Worm (Caenorhabditis elegans) whole organism, L1 larva: Measurements from ENCODE around the gene T20B12.7.

Experiments
- C04F5.9 ChIP-seq: sonication (generic microtip); optimal IDR thresholded peaks from 2 replicates; lab custom pipeline; 2016; ENCODE audit warnings: missing genetic modification characterization, missing compliant biosample characterization
- C16A3.4 ChIP-seq: fragments of 150-350 bp; optimal IDR thresholded peaks from 2 replicates; lab custom pipeline; 2014; ENCODE audit warnings: missing biosample characterization, missing genetic modification characterization
- aha-1 ChIP-seq: fragments of 150-350 bp; optimal IDR thresholded peaks from 2 replicates; lab custom pipeline; 2014; ENCODE audit warnings: missing biosample characterization, missing genetic modification characterization
- aly-2 ChIP-seq: fragments of 150-350 bp; optimal IDR thresholded peaks from 2 replicates; lab custom pipeline; 2014; ENCODE audit warnings: missing biosample characterization, missing genetic modification characterization
- ama-1 ChIP-seq: fragments of 150-350 bp; optimal IDR thresholded peaks from 2 replicates; lab custom pipeline; 2014
- blmp-1 ChIP-seq: fragments of 150-350 bp; optimal IDR thresholded peaks from 2 replicates; lab custom pipeline; 2014; ENCODE audit warnings: missing biosample characterization, missing genetic modification characterization
- ceh-8 ChIP-seq: fragments of 200-800 bp; sonication (Bioruptor generic); optimal IDR thresholded peaks from 2 replicates; lab custom pipeline; 2018; ENCODE audit warnings: mild to moderate bottlenecking, missing genetic modification characterization, moderate library complexity, missing compliant biosample characterization
- dpl-1 ChIP-seq, 3 experiments: fragments of 150-350 bp in 2 of 3; sonication (generic microtip) in 1 of 3; optimal IDR thresholded peaks; 2 replicates each; lab custom pipeline; 2014 to 2017; ENCODE audit warnings: missing biosample characterization in 3 of 3, missing genetic modification characterization in 3 of 3, missing genetic modification reagents in 3 of 3
- elt-2 ChIP-seq: sonication (generic microtip); optimal IDR thresholded peaks from 2 replicates; lab custom pipeline; 2016; ENCODE audit warnings: missing genetic modification characterization, mild to moderate bottlenecking, inconsistent platforms, missing compliant biosample characterization, missing genetic modification reagents
- elt-3 ChIP-seq, 6 experiments: fragments of 150-350 bp in 1 of 6; sonication (generic microtip); optimal IDR thresholded peaks; 2 replicates each; lab custom pipeline; 2017 to 2018; ENCODE audit warnings: missing biosample characterization in 6 of 6, missing genetic modification characterization in 6 of 6, inconsistent platforms in 1 of 6
- fkh-10 ChIP-seq: sonication (generic microtip); optimal IDR thresholded peaks from 2 replicates; lab custom pipeline; 2017; ENCODE audit warnings: missing biosample characterization, missing genetic modification reagents, missing genetic modification characterization
- fkh-8 ChIP-seq: sonication (generic microtip); optimal IDR thresholded peaks from 2 replicates; lab custom pipeline; 2016; ENCODE audit warnings: mild to moderate bottlenecking, missing genetic modification characterization, missing compliant biosample characterization
- fos-1 ChIP-seq: fragments of 150-350 bp; optimal IDR thresholded peaks from 2 replicates; lab custom pipeline; 2014; ENCODE audit warnings: missing biosample characterization, missing genetic modification characterization
- grh-1 ChIP-seq: fragments of 200-800 bp; sonication (Bioruptor generic); IDR thresholded peaks from 2 replicates; pipeline ENCODE4 v1.3.6; 2022; ENCODE audit warnings: missing genetic modification reagents, missing genetic modification characterization, missing compliant biosample characterization
- hlh-17 ChIP-seq: fragments of 200-800 bp; sonication (Bioruptor generic); optimal IDR thresholded peaks from 2 replicates; lab custom pipeline; 2018; ENCODE audit warnings: missing genetic modification characterization, mild to moderate bottlenecking, missing compliant biosample characterization, moderate library complexity, borderline replicate concordance
- hpl-2 ChIP-seq: fragments of 150-350 bp; optimal IDR thresholded peaks from 2 replicates; lab custom pipeline; 2014; ENCODE audit warnings: missing biosample characterization, missing genetic modification reagents, missing genetic modification characterization
- lin-14 ChIP-seq: fragments of 200-800 bp; sonication (Bioruptor generic); optimal IDR thresholded peaks from 2 replicates; lab custom pipeline; 2018; ENCODE audit warnings: mild to moderate bottlenecking, missing genetic modification characterization, moderate library complexity, missing compliant biosample characterization
- lin-35 ChIP-seq, 2 experiments: fragments of 150-350 bp; optimal IDR thresholded peaks; 2 replicates each; lab custom pipeline; 2014; ENCODE audit warnings: missing biosample characterization in 2 of 2, missing genetic modification characterization in 2 of 2, missing genetic modification reagents in 2 of 2
- lsy-2 ChIP-seq, 2 experiments: fragments of 150-350 bp; optimal IDR thresholded peaks; 2 replicates each; lab custom pipeline; 2014; ENCODE audit warnings: missing biosample characterization in 2 of 2, missing genetic modification characterization in 2 of 2
- mdl-1 ChIP-seq, 2 experiments: fragments of 150-350 bp; optimal IDR thresholded peaks; 2 replicates each; lab custom pipeline; 2014 to 2017; ENCODE audit warnings: missing biosample characterization in 2 of 2, missing genetic modification characterization in 2 of 2, inconsistent platforms in 1 of 2
- mef-2 ChIP-seq: fragments of 150-350 bp; optimal IDR thresholded peaks from 2 replicates; lab custom pipeline; 2014; ENCODE audit warnings: missing biosample characterization, missing genetic modification characterization
- nhr-19 ChIP-seq: fragments of 200-800 bp; sonication (Bioruptor generic); conservative IDR thresholded peaks from 2 replicates; pipeline ENCODE4 v1.3.6; 2022; ENCODE audit warnings: missing genetic modification characterization, missing compliant biosample characterization
- nhr-20 ChIP-seq: sonication (generic microtip); optimal IDR thresholded peaks from 2 replicates; lab custom pipeline; 2016; ENCODE audit warnings: mild to moderate bottlenecking, missing genetic modification characterization, missing compliant biosample characterization
- nhr-71 ChIP-seq: sonication (generic microtip); optimal IDR thresholded peaks from 2 replicates; lab custom pipeline; 2016; ENCODE audit warnings: mild to moderate bottlenecking, missing genetic modification characterization, moderate library complexity, missing compliant biosample characterization
- nhr-76 ChIP-seq: sonication (generic microtip); optimal IDR thresholded peaks from 2 replicates; lab custom pipeline; 2017; ENCODE audit warnings: missing biosample characterization, missing genetic modification characterization
- nhr-85 ChIP-seq: sonication (generic microtip); peaks from one replicate; lab custom pipeline; 2016; ENCODE audit warnings: missing genetic modification characterization, inconsistent platforms, missing compliant biosample characterization
- nhr-90 ChIP-seq: sonication (generic microtip); optimal IDR thresholded peaks from 2 replicates; lab custom pipeline; 2016; ENCODE audit warnings: mild to moderate bottlenecking, missing genetic modification characterization, missing compliant biosample characterization; ENCODE audit not compliant: poor library complexity
- pax-3 ChIP-seq: fragments of 200-800 bp; sonication (Bioruptor generic); optimal IDR thresholded peaks from 2 replicates; lab custom pipeline; 2018; ENCODE audit warnings: mild to moderate bottlenecking, missing genetic modification characterization, moderate library complexity, missing compliant biosample characterization
- pqm-1 ChIP-seq: sonication (generic microtip); optimal IDR thresholded peaks from 3 replicates; lab custom pipeline; 2017; ENCODE audit warnings: missing biosample characterization, missing genetic modification characterization
- rnt-1 ChIP-seq: sonication (generic microtip); optimal IDR thresholded peaks from 2 replicates; lab custom pipeline; 2016; ENCODE audit warnings: mild to moderate bottlenecking, missing genetic modification characterization, moderate library complexity, missing compliant biosample characterization
- skn-1 ChIP-seq: fragments of 150-350 bp; optimal IDR thresholded peaks from 2 replicates; lab custom pipeline; 2014; ENCODE audit warnings: missing biosample characterization, missing genetic modification characterization
- snu-23 ChIP-seq: sonication (generic microtip); optimal IDR thresholded peaks from 2 replicates; lab custom pipeline; 2016; ENCODE audit warnings: missing genetic modification characterization, missing compliant biosample characterization
- sox-4 ChIP-seq: sonication (generic microtip); optimal IDR thresholded peaks from 2 replicates; lab custom pipeline; 2016; ENCODE audit warnings: missing genetic modification characterization, missing compliant biosample characterization
- tbx-2 ChIP-seq: sonication (generic microtip); optimal IDR thresholded peaks from 2 replicates; lab custom pipeline; 2016; ENCODE audit warnings: missing genetic modification characterization, missing compliant biosample characterization
- unc-30 ChIP-seq: sonication (generic microtip); optimal IDR thresholded peaks from 2 replicates; lab custom pipeline; 2017; ENCODE audit warnings: missing biosample characterization, missing genetic modification characterization
- unc-62 ChIP-seq: fragments of 150-350 bp; optimal IDR thresholded peaks from 2 replicates; lab custom pipeline; 2014; ENCODE audit warnings: missing biosample characterization, missing genetic modification reagents, missing genetic modification characterization
- vab-15 ChIP-seq: sonication (generic microtip); optimal IDR thresholded peaks from 2 replicates; lab custom pipeline; 2017; ENCODE audit warnings: missing genotype, mild to moderate bottlenecking, missing genetic modification characterization, missing compliant biosample characterization
- xbp-1 ChIP-seq: sonication (generic microtip); optimal IDR thresholded peaks from 2 replicates; lab custom pipeline; 2016; ENCODE audit warnings: missing genetic modification characterization, missing compliant biosample characterization
- ztf-11 ChIP-seq, 2 experiments: sonication (generic microtip); optimal IDR thresholded peaks; 2 replicates each; lab custom pipeline; 2016 to 2017; ENCODE audit warnings: missing genetic modification characterization in 2 of 2, missing biosample characterization in 1 of 2, missing compliant biosample characterization in 1 of 2

The T20B12.7 gene

ce11 chrIII:7376143-7376802, 2.6 kb downstream of the T20B12.7 start (continued):
- peak; percentile 73 for TF ChIP-seq nhr-19 (GFP tag; lab: Robert Waterston, UW)
- TF ChIP-seq C16A3.4 (tag; lab: Kevin White, UChicago) = peak; percentile 63
- TF ChIP-seq rnt-1 (tag; lab: Kevin White, UChicago) = no peak
- no peak for TF ChIP-seq hlh-17 (GFP tag; lab: Kevin White, UChicago)
- peak; percentile 87 for TF ChIP-seq xbp-1
- TF ChIP-seq nhr-90 (tag; lab: Kevin White, UChicago) = peak; percentile 90
- peak; percentile 98 for TF ChIP-seq nhr-85 (tag; lab: Kevin White, UChicago)
- TF ChIP-seq C04F5.9 (tag; lab: Kevin White, UChicago) = peak; percentile 4
- TF ChIP-seq mdl-1 (tag; optimal IDR thresholded peaks at IDR 0.05; lab: Kevin White, UChicago) = peak in 1 of 2 experiments; percentile 98
- TF ChIP-seq elt-3 (tag; optimal IDR thresholded peaks at IDR 0.05; lab: Kevin White, UChicago) = peak in 5 of 6 experiments; percentile 14 to 91 (median 53)
- TF ChIP-seq skn-1 (tag; lab: Kevin White, UChicago) = peak; percentile 46
- TF ChIP-seq nhr-76 = no peak
- TF ChIP-seq vab-15 (tag; lab: Kevin White, UChicago) = peak; percentile 33
- peak; percentile 95 for TF ChIP-seq nhr-20
- TF ChIP-seq snu-23 (GFP tag; lab: Kevin White, UChicago) = peak; percentile 96
- TF ChIP-seq ceh-8 (GFP tag; lab: Kevin White, UChicago) = peak; percentile 18
- peak; percentile 41 to 57 (median 42) for TF ChIP-seq dpl-1 (GFP tag; optimal IDR thresholded peaks at IDR 0.05; lab: Kevin White, UChicago)
- no peak for TF ChIP-seq fkh-10 (GFP tag; lab: Kevin White, UChicago)
- TF ChIP-seq fkh-8 (tag; lab: Kevin White, UChicago) = peak; percentile 40
- no peak for TF ChIP-seq fos-1
- TF ChIP-seq unc-30 (tag; lab: Kevin White, UChicago) = no peak
- TF ChIP-seq tbx-2 (tag; lab: Kevin White, UChicago) = peak; percentile 79
- TF ChIP-seq mef-2 (tag; lab: Kevin White, UChicago) = no peak
- TF ChIP-seq elt-2 = no peak
- no peak for TF ChIP-seq unc-62 (GFP tag; lab: Kevin White, UChicago)

DNA sequence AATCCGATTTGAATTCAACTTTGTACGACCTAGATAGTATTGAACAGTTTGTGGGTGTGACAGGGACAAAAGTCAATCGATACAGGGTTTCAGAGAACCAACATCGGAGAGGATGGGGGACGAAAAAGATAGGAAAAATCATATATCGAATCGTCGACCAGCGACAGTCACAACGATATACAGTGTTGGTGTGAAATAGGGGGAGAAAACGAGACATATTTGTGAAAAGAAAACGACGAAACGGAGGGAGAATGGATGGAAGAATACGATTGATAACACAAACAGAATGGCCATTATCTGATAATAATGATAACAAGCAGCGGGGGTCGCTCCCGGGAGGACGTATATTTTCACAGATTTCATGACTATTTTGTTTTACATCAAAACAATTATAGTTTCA, 3.4 kb downstream of the T20B12.7 start:
- TF ChIP-seq nhr-90 (tag; lab: Kevin White, UChicago) (peak; percentile 39), mdl-1 (tag; optimal IDR thresholded peaks at IDR 0.05; lab: Kevin White, UChicago) (peak in 1 of 2 experiments; percentile 37), hpl-2 (GFP tag; lab: Kevin White, UChicago) (no peak), dpl-1 (GFP tag; optimal IDR thresholded peaks at IDR 0.05; lab: Kevin White, UChicago) (peak in 1 of 3 experiments; percentile 15), lin-35 (GFP tag; optimal IDR thresholded peaks at IDR 0.05; lab: Kevin White, UChicago) (peak in 1 of 2 experiments; percentile 58), tbx-2 (tag; lab: Kevin White, UChicago) (peak; percentile 1), nhr-19 (GFP tag; lab: Robert Waterston, UW) (peak; percentile 27; the same call in 1 of the 2 replicates), C16A3.4 (tag; lab: Kevin White, UChicago) (peak; percentile 12), unc-62 (GFP tag; lab: Kevin White, UChicago) (no peak), nhr-71 (tag; lab: Kevin White, UChicago) (peak; percentile 52), lsy-2 (tag; optimal IDR thresholded peaks at IDR 0.05; lab: Kevin White, UChicago) (no peak), nhr-85 (tag; lab: Kevin White, UChicago) (no peak), pqm-1 (tag; lab: Kevin White, UChicago) (peak; percentile 60), aly-2 (tag; lab: Kevin White, UChicago) (no peak), ztf-11 (tag; optimal IDR thresholded peaks at IDR 0.05; lab: Kevin White, UChicago) (no peak), ceh-8 (GFP tag; lab: Kevin White, UChicago) (no peak), aha-1 (no peak), snu-23 (GFP tag; lab: Kevin White, UChicago) (peak; percentile 48), ama-1 (peak; percentile 61), vab-15 (tag; lab: Kevin White, UChicago) (peak; percentile 73), grh-1 (GFP tag; lab: Robert Waterston, UW) (0 out of 2 replicates have a peak, but pooled peaks have one; percentile 9), sox-4 (no peak), elt-2 (peak; percentile 63), pax-3 (peak; percentile 15), nhr-20 (peak; percentile 47), elt-3 (tag; optimal IDR thresholded peaks at IDR 0.05; lab: Kevin White, UChicago) (peak in 4 of 6 experiments; percentile 67 to 94 (median 78)), lin-14 (GFP tag; lab: Kevin White, UChicago) (peak; percentile 53), blmp-1 (tag; lab: Kevin White, UChicago) (peak; percentile 85)
- TF ChIP-seq, all 84 proteins: peak for 19
